Fruit fly (Drosophila melanogaster) whole organism, embryonic: ENCODE measurements around the gene CG15818.

Source experiments
- Awh ChIP-seq: fragments of 200-800 bp; sonication (Bioruptor generic); IDR thresholded peaks from 2 replicates; pipeline ENCODE4, ENCODE4 v1.3.6; 2022; ENCODE audit warnings: missing biosample characterization, missing genetic modification characterization
- Bteb2 ChIP-seq: fragments of 200-800 bp; sonication (Bioruptor generic); optimal IDR thresholded peaks from 2 replicates; lab custom pipeline; 2016; ENCODE audit warnings: missing biosample characterization, missing genetic modification characterization
- CG1024 ChIP-seq: fragments of 200-800 bp; sonication (Bioruptor generic); IDR thresholded peaks from 2 replicates; pipeline ENCODE4 v1.3.6; 2022; ENCODE audit warnings: missing biosample characterization, missing genetic modification characterization
- CG13624 ChIP-seq: fragments of 200-800 bp; sonication (Bioruptor generic); optimal IDR thresholded peaks from 2 replicates; lab custom pipeline; 2016; ENCODE audit warnings: missing biosample characterization, missing genetic modification characterization
- CG13894 ChIP-seq: fragments of 200-800 bp; sonication (Bioruptor generic); optimal IDR thresholded peaks from 3 replicates; lab custom pipeline; 2018; ENCODE audit warnings: missing biosample characterization, mild to moderate bottlenecking, missing genetic modification characterization, moderate library complexity
- CG15011 ChIP-seq: fragments of 200-800 bp; sonication (Bioruptor generic); optimal IDR thresholded peaks from 3 replicates; lab custom pipeline; 2018; ENCODE audit warnings: missing biosample characterization, mild to moderate bottlenecking, missing genetic modification characterization
- CG1529 ChIP-seq: fragments of 200-800 bp; sonication (Bioruptor generic); optimal IDR thresholded peaks from 3 replicates; lab custom pipeline; 2018; ENCODE audit warnings: missing biosample characterization, missing genetic modification characterization
- CG15696 ChIP-seq: fragments of 200-800 bp; sonication (Bioruptor generic); optimal IDR thresholded peaks from 2 replicates; lab custom pipeline; 2019; ENCODE audit warnings: missing biosample characterization, mild to moderate bottlenecking, missing genetic modification characterization, moderate library complexity
- CG17328 ChIP-seq: fragments of 200-800 bp; sonication (Bioruptor generic); IDR thresholded peaks from 2 replicates; pipeline ENCODE4 v1.3.6; 2022; ENCODE audit warnings: missing biosample characterization, missing genetic modification characterization
- CG2202 ChIP-seq: fragments of 200-800 bp; sonication (Bioruptor generic); optimal IDR thresholded peaks from 2 replicates; lab custom pipeline; 2018; ENCODE audit warnings: missing biosample characterization, mild to moderate bottlenecking, missing genetic modification characterization
- CG2712 ChIP-seq: fragments of 200-800 bp; optimal IDR thresholded peaks from 3 replicates; lab custom pipeline; 2019; ENCODE audit warnings: missing biosample characterization, mild to moderate bottlenecking, missing genetic modification characterization, moderate library complexity
- CG3281 ChIP-seq: fragments of 200-800 bp; sonication (Bioruptor generic); optimal IDR thresholded peaks from 3 replicates; lab custom pipeline; 2017; ENCODE audit warnings: missing biosample characterization, mild to moderate bottlenecking, missing genetic modification characterization
- CG4328 ChIP-seq: fragments of 200-800 bp; sonication (Bioruptor generic); optimal IDR thresholded peaks from 3 replicates; lab custom pipeline; 2017; ENCODE audit warnings: missing biosample characterization, missing genetic modification reagents, missing genetic modification characterization
- CG6254 ChIP-seq: fragments of 200-800 bp; sonication (Bioruptor generic); optimal IDR thresholded peaks from 3 replicates; lab custom pipeline; 2017; ENCODE audit warnings: mild to moderate bottlenecking, missing biosample characterization, missing genetic modification reagents, missing genetic modification characterization
- CG7357 ChIP-seq: fragments of 200-800 bp; sonication (Bioruptor generic); IDR thresholded peaks from 3 replicates; pipeline ENCODE4 v1.3.6; 2022; ENCODE audit warnings: missing biosample characterization, missing genetic modification characterization
- CG8388 ChIP-seq: fragments of 200-800 bp; sonication (Bioruptor generic); optimal IDR thresholded peaks from 2 replicates; lab custom pipeline; 2019; ENCODE audit warnings: missing biosample characterization, mild to moderate bottlenecking, missing genetic modification characterization, moderate library complexity
- CG8765 ChIP-seq: fragments of 200-800 bp; sonication (Bioruptor generic); IDR thresholded peaks from 2 replicates; pipeline ENCODE4 v1.3.6; 2022; ENCODE audit warnings: missing biosample characterization, missing genetic modification characterization
- CG9215 ChIP-seq: fragments of 200-800 bp; sonication (Bioruptor generic); IDR thresholded peaks from 2 replicates; pipeline ENCODE4 v1.3.6; 2022; ENCODE audit warnings: missing biosample characterization, missing genetic modification characterization
- CTCF ChIP-seq: fragments of 200-800 bp; sonication (Bioruptor generic); optimal IDR thresholded peaks from 2 replicates; lab custom pipeline; 2017; ENCODE audit warnings: missing biosample characterization, mild to moderate bottlenecking, missing genetic modification characterization, moderate library complexity
- Camta ChIP-seq: fragments of 200-800 bp; sonication (Bioruptor generic); optimal IDR thresholded peaks from 2 replicates; lab custom pipeline; 2016; ENCODE audit warnings: missing biosample characterization, missing genetic modification characterization
- CkIIα-i1 ChIP-seq: fragments of 200-800 bp; sonication (Bioruptor generic); IDR thresholded peaks from 2 replicates; pipeline ENCODE4 v1.3.6; 2022; ENCODE audit warnings: missing biosample characterization, missing genetic modification characterization
- CoRest ChIP-seq: fragments of 200-800 bp; sonication (Bioruptor generic); optimal IDR thresholded peaks from 3 replicates; lab custom pipeline; 2018; ENCODE audit warnings: missing biosample characterization, mild to moderate bottlenecking, missing genetic modification characterization, moderate library complexity
- Doc2 ChIP-seq: fragments of 200-800 bp; sonication (Bioruptor generic); IDR thresholded peaks from 2 replicates; pipeline ENCODE4 v1.3.6; 2022; ENCODE audit warnings: missing biosample characterization, missing genetic modification characterization
- Drgx ChIP-seq: fragments of 200-800 bp; sonication (Bioruptor generic); IDR thresholded peaks from 2 replicates; pipeline ENCODE4 v1.3.6; 2022; ENCODE audit warnings: missing biosample characterization, missing genetic modification characterization
- Eip74EF ChIP-seq, 2 experiments: fragments of 200-800 bp in 1 of 2; fragments of >200 bp in 1 of 2; sonication (Bioruptor generic) in 1 of 2; optimal IDR thresholded peaks; 2 replicates each; lab custom pipeline; 2017 to 2019; ENCODE audit warnings: missing biosample characterization in 2 of 2, missing genetic modification characterization in 2 of 2, mild to moderate bottlenecking in 1 of 2, moderate library complexity in 1 of 2
- GATAe ChIP-seq: fragments of 200-800 bp; sonication (Bioruptor generic); conservative IDR thresholded peaks from 2 replicates; pipeline ENCODE4 v1.3.6; 2022; ENCODE audit warnings: missing biosample characterization, missing genetic modification characterization
- Hand ChIP-seq: fragments of 200-800 bp; sonication (Bioruptor generic); optimal IDR thresholded peaks from 2 replicates; lab custom pipeline; 2017; ENCODE audit warnings: mild to moderate bottlenecking, missing biosample characterization, missing genetic modification reagents, missing genetic modification characterization
- Hr39 ChIP-seq: fragments of >200 bp; optimal IDR thresholded peaks from 2 replicates; lab custom pipeline; 2017
- Med ChIP-seq: fragments of 200-800 bp; sonication (Bioruptor generic); peaks from one replicate; lab custom pipeline; 2016; ENCODE audit warnings: missing biosample characterization, missing genetic modification characterization, mild to moderate bottlenecking, inconsistent platforms, moderate library complexity
- Myb ChIP-seq: fragments of 200-800 bp; sonication (Bioruptor generic); optimal IDR thresholded peaks from 2 replicates; lab custom pipeline; 2016; ENCODE audit warnings: missing biosample characterization, missing genetic modification characterization
- Sry-β ChIP-seq: fragments of 200-800 bp; sonication (Bioruptor generic); optimal IDR thresholded peaks from 2 replicates; lab custom pipeline; 2018; ENCODE audit warnings: missing biosample characterization, mild to moderate bottlenecking, missing genetic modification characterization, moderate library complexity
- Trl ChIP-seq, 3 experiments: fragments of >200 bp in 2 of 3; fragments of 200-800 bp in 1 of 3; sonication (Bioruptor generic) in 1 of 3; optimal IDR thresholded peaks; 2 replicates in 1 of 3; 3 replicates in 2 of 3; lab custom pipeline; 2016 to 2017; ENCODE audit warnings: missing biosample characterization in 1 of 3, missing genetic modification characterization in 1 of 3
- ab ChIP-seq: fragments of 200-800 bp; sonication (Bioruptor generic); optimal IDR thresholded peaks from 2 replicates; lab custom pipeline; 2016; ENCODE audit warnings: missing biosample characterization, missing genetic modification characterization
- abd-A ChIP-seq: fragments of 200-800 bp; sonication (Bioruptor generic); optimal IDR thresholded peaks from 3 replicates; lab custom pipeline; 2019; ENCODE audit warnings: missing biosample characterization, mild to moderate bottlenecking, missing genetic modification characterization, moderate library complexity
- bcd ChIP-seq: fragments of 200-800 bp; sonication (Bioruptor generic); optimal IDR thresholded peaks from 2 replicates; lab custom pipeline; 2017; ENCODE audit warnings: missing biosample characterization, mild to moderate bottlenecking, missing genetic modification characterization
- chif ChIP-seq, 2 experiments: fragments of 200-800 bp; sonication (Bioruptor generic); optimal IDR thresholded peaks; 3 replicates each; lab custom pipeline; 2016; ENCODE audit warnings: missing biosample characterization in 2 of 2, missing genetic modification characterization in 2 of 2
- crc ChIP-seq: fragments of 200-800 bp; sonication (Bioruptor generic); optimal IDR thresholded peaks from 2 replicates; lab custom pipeline; 2016; ENCODE audit warnings: missing biosample characterization, missing genetic modification characterization
- da ChIP-seq: fragments of 200-800 bp; sonication (Bioruptor generic); optimal IDR thresholded peaks from 2 replicates; lab custom pipeline; 2016; ENCODE audit warnings: missing biosample characterization, missing genetic modification characterization
- dm ChIP-seq: fragments of 200-800 bp; sonication (Bioruptor generic); optimal IDR thresholded peaks from 3 replicates; lab custom pipeline; 2016; ENCODE audit warnings: missing biosample characterization, missing genetic modification characterization
- dmrt99B ChIP-seq: fragments of 200-800 bp; sonication (Bioruptor generic); optimal IDR thresholded peaks from 2 replicates; lab custom pipeline; 2018; ENCODE audit warnings: missing biosample characterization, mild to moderate bottlenecking, missing genetic modification characterization, moderate library complexity
- dpn ChIP-seq, 2 experiments: fragments of 200-800 bp; sonication (Bioruptor generic); optimal IDR thresholded peaks; 3 replicates each; lab custom pipeline; 2016; ENCODE audit warnings: missing biosample characterization in 2 of 2, missing genetic modification characterization in 2 of 2
- eve ChIP-seq, 2 experiments: fragments of >200 bp; optimal IDR thresholded peaks; 2 replicates each; lab custom pipeline; 2017; ENCODE audit warnings: missing biosample characterization in 2 of 2, missing genetic modification characterization in 2 of 2
- exex ChIP-seq: fragments of 200-800 bp; sonication (Bioruptor generic); optimal IDR thresholded peaks from 4 replicates; lab custom pipeline; 2018; ENCODE audit warnings: missing biosample characterization, mild to moderate bottlenecking, missing genetic modification characterization, moderate library complexity
- fru ChIP-seq: fragments of >200 bp; optimal IDR thresholded peaks from 2 replicates; lab custom pipeline; 2017
- gsb-n ChIP-seq: fragments of 200-800 bp; sonication (Bioruptor generic); optimal IDR thresholded peaks from 3 replicates; lab custom pipeline; 2018; ENCODE audit warnings: missing biosample characterization, mild to moderate bottlenecking, missing genetic modification characterization
- hkb ChIP-seq, 2 experiments: fragments of 200-800 bp in 1 of 2; fragments of >200 bp in 1 of 2; sonication (Bioruptor generic) in 1 of 2; IDR thresholded peaks in 1 of 2; optimal IDR thresholded peaks in 1 of 2; 2 replicates each; pipeline versions ENCODE4 v1.3.6 to Lab custom; 2017 to 2022; ENCODE audit warnings: missing biosample characterization in 1 of 2, missing genetic modification characterization in 1 of 2
- inv ChIP-seq: fragments of 200-800 bp; sonication (Bioruptor generic); IDR thresholded peaks from 2 replicates; pipeline ENCODE4 v1.3.6; 2022; ENCODE audit warnings: missing biosample characterization, missing genetic modification characterization; ENCODE audit not compliant: partially characterized antibody
- jing ChIP-seq: fragments of 200-800 bp; sonication (Bioruptor generic); optimal IDR thresholded peaks from 2 replicates; lab custom pipeline; 2018; ENCODE audit warnings: missing biosample characterization, mild to moderate bottlenecking, missing genetic modification characterization
- ro ChIP-seq: fragments of 200-800 bp; sonication (Bioruptor generic); IDR thresholded peaks from 2 replicates; pipeline ENCODE4 v1.3.6; 2022; ENCODE audit warnings: missing biosample characterization, missing genetic modification characterization
- schlank ChIP-seq: fragments of 200-800 bp; sonication (Bioruptor generic); optimal IDR thresholded peaks from 2 replicates; lab custom pipeline; 2018; ENCODE audit warnings: missing biosample characterization, mild to moderate bottlenecking, missing genetic modification characterization
- sisA ChIP-seq: fragments of 200-800 bp; sonication (Bioruptor generic); IDR thresholded peaks from 2 replicates; pipeline ENCODE4 v1.3.6; 2022; ENCODE audit warnings: missing biosample characterization, missing genetic modification characterization

CG15818 gene

DNA sequence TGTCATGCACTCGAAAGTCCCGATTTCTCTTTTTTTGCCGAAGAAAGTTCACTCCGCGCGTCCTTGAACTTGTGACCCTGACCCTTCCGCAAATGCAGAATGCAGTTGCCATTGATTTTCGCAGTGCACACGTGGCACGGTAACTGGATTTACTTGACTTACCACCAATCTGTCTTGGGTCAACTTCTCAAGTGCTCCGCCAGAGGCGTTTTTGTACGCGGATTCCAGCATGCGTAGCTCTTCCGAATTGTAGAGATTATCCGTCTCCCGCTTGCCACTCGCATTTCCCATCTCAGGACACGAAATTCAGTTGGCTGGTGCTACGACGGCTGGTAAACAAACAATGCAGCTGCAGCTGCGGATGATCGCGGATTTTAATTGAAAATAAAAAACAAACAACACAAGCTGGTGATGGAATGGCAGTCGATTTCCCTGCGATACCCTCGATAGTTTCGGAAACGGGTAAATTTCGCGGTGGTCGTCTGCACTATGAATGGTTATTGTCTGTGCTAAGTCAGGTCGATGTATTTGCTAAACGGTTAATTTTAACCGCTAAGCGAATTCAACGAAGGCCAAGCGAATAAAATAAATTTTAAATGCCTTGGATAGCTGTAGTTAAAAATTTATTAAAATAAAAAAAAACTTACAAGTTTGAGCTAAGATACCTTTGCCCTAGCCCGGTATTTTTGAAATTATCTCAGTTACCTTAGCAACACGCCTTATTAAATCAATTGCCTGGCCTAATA lies 22.7 kb upstream of the CG15818 start, which contains the start of the genes CG5149 and gudu (continued):
- TF ChIP-seq Camta (GFP tag; lab: Kevin White, UChicago) = no peak
- no peak for TF ChIP-seq CG15696
- TF ChIP-seq dpn (GFP tag; optimal IDR thresholded peaks at IDR 0.05; lab: Kevin White, UChicago) = no peak
- TF ChIP-seq hkb (optimal IDR thresholded peaks at IDR 0.05; lab: Kevin White, UChicago) = peak; percentile 28
- no peak for TF ChIP-seq hkb (GFP tag; IDR thresholded peaks at IDR 0.05; lab: Robert Waterston, UW)
- TF ChIP-seq Myb (GFP tag; lab: Kevin White, UChicago) = peak; percentile 46
- no peak for TF ChIP-seq CkIIα-i1 (GFP tag; lab: Robert Waterston, UW)
- TF ChIP-seq ab (GFP tag; lab: Kevin White, UChicago) = no peak
- TF ChIP-seq ro (GFP tag; lab: Robert Waterston, UW) = no peak
- TF ChIP-seq eve (GFP tag; optimal IDR thresholded peaks at IDR 0.05; lab: Kevin White, UChicago) = no peak
- peak; percentile 2 for TF ChIP-seq CG13624 (GFP tag; lab: Kevin White, UChicago)
- TF ChIP-seq inv = peak; percentile 89
- TF ChIP-seq CG4328 (GFP tag; lab: Kevin White, UChicago) = no peak
- TF ChIP-seq Hr39 (lab: Kevin White, UChicago) = no peak
- TF ChIP-seq abd-A = no peak
- TF ChIP-seq jing (GFP tag; lab: Kevin White, UChicago) = no peak
- TF ChIP-seq bcd (GFP tag; lab: Kevin White, UChicago) = peak; percentile 40
- no peak for TF ChIP-seq Sry-β (GFP tag; lab: Kevin White, UChicago)
- TF ChIP-seq CG15011 (GFP tag; lab: Kevin White, UChicago) = no peak
- no peak for TF ChIP-seq schlank (tag; lab: Kevin White, UChicago)
- no peak for TF ChIP-seq crc (GFP tag; lab: Kevin White, UChicago)
- no peak for TF ChIP-seq CG6254 (GFP tag; lab: Kevin White, UChicago)
- TF ChIP-seq fru (lab: Kevin White, UChicago) = no peak
- no peak for TF ChIP-seq CG1529
- no peak for TF ChIP-seq Hand
- no peak for TF ChIP-seq CG17328 (GFP tag; lab: Robert Waterston, UW)
- TF ChIP-seq CoRest (tag; lab: Kevin White, UChicago) = peak; percentile 12
- TF ChIP-seq CTCF = peak; percentile 87
- TF ChIP-seq CG9215 (GFP tag; lab: Robert Waterston, UW) = no peak
- TF ChIP-seq CG13894 (tag; lab: Kevin White, UChicago) = no peak
- TF ChIP-seq da = no peak
- no peak; the same call in 1 of the 2 replicates for TF ChIP-seq sisA
- no peak for TF ChIP-seq dmrt99B
- TF ChIP-seq Eip74EF (GFP tag; optimal IDR thresholded peaks at IDR 0.05; lab: Kevin White, UChicago) = no peak
- TF ChIP-seq GATAe (GFP tag; lab: Robert Waterston, UW) = no peak
- TF ChIP-seq CG2202 (tag; lab: Kevin White, UChicago) = no peak
- no peak for TF ChIP-seq Doc2
- TF ChIP-seq CG3281 (GFP tag; lab: Kevin White, UChicago) = no peak
- TF ChIP-seq CG8388 (GFP tag; lab: Kevin White, UChicago) = no peak
- TF ChIP-seq chif (GFP tag; optimal IDR thresholded peaks at IDR 0.05; lab: Kevin White, UChicago) = no peak
- no peak for TF ChIP-seq gsb-n (tag; lab: Kevin White, UChicago)
- TF ChIP-seq CG1024 (GFP tag; lab: Robert Waterston, UW) = no peak
- no peak for TF ChIP-seq Trl (optimal IDR thresholded peaks at IDR 0.05; lab: Kevin White, UChicago)
- TF ChIP-seq Trl (GFP tag; optimal IDR thresholded peaks at IDR 0.05; lab: Kevin White, UChicago) = no peak
- peak; percentile 57 for TF ChIP-seq CG2712 (tag; lab: Kevin White, UChicago)
- TF ChIP-seq Bteb2 = no peak
- peak; percentile 51 for TF ChIP-seq CG8765 (GFP tag; lab: Robert Waterston, UW)
- no peak for TF ChIP-seq Awh (GFP tag; lab: Robert Waterston, UW)
- TF ChIP-seq dm (GFP tag; lab: Kevin White, UChicago) = peak; percentile 5
- peak; percentile 87 for TF ChIP-seq Med
- TF ChIP-seq exex = peak; percentile 0
- TF ChIP-seq CG7357 (GFP tag; lab: Robert Waterston, UW) = no peak
- TF ChIP-seq Drgx (GFP tag; lab: Robert Waterston, UW) = no peak
